Fruit fly (Drosophila melanogaster): Measurements from ENCODE around the gene CG15387.

The CG15387 gene

DNA sequence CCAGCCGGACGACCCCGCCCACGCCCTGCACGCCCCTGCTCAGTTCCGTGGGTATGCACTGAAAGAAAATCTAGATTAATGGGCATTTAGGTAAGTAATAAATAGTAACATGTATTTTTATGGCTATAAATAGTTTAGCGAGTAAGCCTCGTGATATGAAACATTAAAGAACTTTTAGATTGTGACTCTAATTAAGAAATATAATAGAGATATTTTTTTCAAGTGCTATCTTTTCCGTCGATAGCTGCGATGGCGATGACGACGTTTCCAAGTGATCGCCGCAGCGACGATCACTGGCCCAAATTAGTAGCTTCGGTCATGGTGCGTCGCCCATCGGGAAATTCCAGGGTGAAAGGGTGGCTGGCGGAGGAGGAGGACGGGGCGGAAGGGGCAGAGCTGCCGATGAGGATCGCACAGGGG is 46.0 kb downstream of the CG15387 start (continued):
- TF ChIP-seq CG17829 (tag; optimal IDR thresholded peaks at IDR 0.05) (peak; percentile 96), al (GFP tag; IDR thresholded peaks at IDR 0.05) (peak; percentile 75), CG31224 (GFP tag; IDR thresholded peaks at IDR 0.05) (peak; percentile 79), CG15011 (GFP tag; optimal IDR thresholded peaks at IDR 0.05) (peak; percentile 86), CG12219 (GFP tag; optimal IDR thresholded peaks at IDR 0.05) (peak; percentile 89), CG9609 (GFP tag; optimal IDR thresholded peaks at IDR 0.05) (peak; percentile 78), CG16863 (GFP tag; optimal IDR thresholded peaks at IDR 0.05) (peak; percentile 76), cato (GFP tag; optimal IDR thresholded peaks at IDR 0.05; ENCODE audit: borderline replicate concordance) (peak; percentile 80), CG17802 (tag; optimal IDR thresholded peaks at IDR 0.05) (peak; percentile 75), lbe (GFP tag; optimal IDR thresholded peaks at IDR 0.05) (peak; percentile 49), CG30403 (GFP tag; optimal IDR thresholded peaks at IDR 0.05) (peak; percentile 88), dmrt99B (tag; optimal IDR thresholded peaks at IDR 0.05) (peak; percentile 96), BtbVII (GFP tag; optimal IDR thresholded peaks at IDR 0.05) (peak; percentile 82), wdn (GFP tag; IDR thresholded peaks at IDR 0.05) (peak; percentile 81), ci (GFP tag; IDR thresholded peaks at IDR 0.05) (peak; percentile 97), YL-1 (GFP tag; optimal IDR thresholded peaks at IDR 0.05) (peak; percentile 27), eyg (GFP tag; optimal IDR thresholded peaks at IDR 0.05) (peak; percentile 67), en (GFP tag; optimal IDR thresholded peaks at IDR 0.05) (peak; percentile 66), Rx (GFP tag; IDR thresholded peaks at IDR 0.05) (peak; percentile 86), Dfd (GFP tag; optimal IDR thresholded peaks at IDR 0.05) (no peak), CG31365 (tag; optimal IDR thresholded peaks at IDR 0.05) (peak; percentile 63), nerfin-2 (GFP tag; IDR thresholded peaks at IDR 0.05; ENCODE audit: partially characterized antibody) (no peak), Hand (GFP tag; optimal IDR thresholded peaks at IDR 0.05) (peak; percentile 67), emc (GFP tag; optimal IDR thresholded peaks at IDR 0.05) (peak; percentile 17), chn (GFP tag; optimal IDR thresholded peaks at IDR 0.05) (peak; percentile 79), Dll (GFP tag; IDR thresholded peaks at IDR 0.05; ENCODE audit: partially characterized antibody) (no peak), CG4730 (GFP tag; IDR thresholded peaks at IDR 0.05) (peak; percentile 84), pita (GFP tag; optimal IDR thresholded peaks at IDR 0.05) (no peak), E2f1 (GFP tag; IDR thresholded peaks at IDR 0.05) (peak; percentile 82), ash1 (GFP tag; optimal IDR thresholded peaks at IDR 0.05) (no peak), tap (tag; optimal IDR thresholded peaks at IDR 0.05) (peak; percentile 95), CG30431 (GFP tag; optimal IDR thresholded peaks at IDR 0.05) (peak; percentile 78), btn (GFP tag; optimal IDR thresholded peaks at IDR 0.05) (peak; percentile 75), CG5180 (GFP tag; optimal IDR thresholded peaks at IDR 0.05) (peak; percentile 78), Hr3 (GFP tag; optimal IDR thresholded peaks at IDR 0.05) (peak; percentile 83), CG4424 (GFP tag; optimal IDR thresholded peaks at IDR 0.05) (peak; percentile 88), usp (GFP tag; optimal IDR thresholded peaks at IDR 0.05) (no peak), CG13296 (GFP tag; optimal IDR thresholded peaks at IDR 0.05) (peak; percentile 72), Taf1 (GFP tag; IDR thresholded peaks at IDR 0.05) (peak; percentile 44; the same call in 1 of the 2 replicates), CG17568 (GFP tag; optimal IDR thresholded peaks at IDR 0.05) (peak; percentile 81), klu (GFP tag; IDR thresholded peaks at IDR 0.05) (peak; percentile 64), repo (GFP tag; optimal IDR thresholded peaks at IDR 0.05) (peak; percentile 75), phol (tag; optimal IDR thresholded peaks at IDR 0.05) (peak; percentile 94), CG1529 (GFP tag; optimal IDR thresholded peaks at IDR 0.05) (peak; percentile 85), CG13424 (tag; optimal IDR thresholded peaks at IDR 0.05) (peak; percentile 92), cad (GFP tag; optimal IDR thresholded peaks at IDR 0.05) (no peak), CG13123 (GFP tag; optimal IDR thresholded peaks at IDR 0.05) (peak; percentile 75), CG10462 (GFP tag; optimal IDR thresholded peaks at IDR 0.05) (peak; percentile 54), CG10366 (GFP tag; IDR thresholded peaks at IDR 0.05) (peak; percentile 87), oc (tag; optimal IDR thresholded peaks at IDR 0.05) (peak; percentile 94), zf30C (GFP tag; optimal IDR thresholded peaks at IDR 0.05) (peak; percentile 76)

Measured in whole organism, embryonic.